Worm (Caenorhabditis elegans) whole organism, L1 larva: Measurements from ENCODE around the gene C32A9.1.

Experiments used
- C34B4.2 ChIP-seq: sonication (generic microtip); optimal IDR thresholded peaks from 2 replicates; lab custom pipeline; 2017; ENCODE audit warnings: mild to moderate bottlenecking, missing genetic modification characterization, missing compliant biosample characterization
- aly-2 ChIP-seq: fragments of 150-350 bp; optimal IDR thresholded peaks from 2 replicates; lab custom pipeline; 2014; ENCODE audit warnings: missing biosample characterization, missing genetic modification characterization
- efl-1 ChIP-seq, 4 experiments: fragments of 150-350 bp; optimal IDR thresholded peaks in 3 of 4; peaks in 1 of 4; 1 replicate in 1 of 4; 2 replicates in 3 of 4; lab custom pipeline; 2014; ENCODE audit warnings: missing biosample characterization in 2 of 4, missing genetic modification characterization in 2 of 4, missing genetic modification reagents in 2 of 4
- jun-1 ChIP-seq: fragments of 150-350 bp; optimal IDR thresholded peaks from 2 replicates; lab custom pipeline; 2014; ENCODE audit warnings: missing biosample characterization, missing genetic modification reagents, missing genetic modification characterization
- nhr-19 ChIP-seq: fragments of 200-800 bp; sonication (Bioruptor generic); conservative IDR thresholded peaks from 2 replicates; pipeline ENCODE4 v1.3.6; 2022; ENCODE audit warnings: missing genetic modification characterization, missing compliant biosample characterization
- nhr-237 ChIP-seq: fragments of 150-350 bp; optimal IDR thresholded peaks from 2 replicates; lab custom pipeline; 2014; ENCODE audit warnings: missing biosample characterization, missing genetic modification characterization
- nhr-76 ChIP-seq: sonication (generic microtip); optimal IDR thresholded peaks from 2 replicates; lab custom pipeline; 2017; ENCODE audit warnings: missing biosample characterization, missing genetic modification characterization
- snpc-4 ChIP-seq: fragments of 150-350 bp; optimal IDR thresholded peaks from 2 replicates; lab custom pipeline; 2014; ENCODE audit warnings: missing biosample characterization, missing genetic modification characterization

DNA sequence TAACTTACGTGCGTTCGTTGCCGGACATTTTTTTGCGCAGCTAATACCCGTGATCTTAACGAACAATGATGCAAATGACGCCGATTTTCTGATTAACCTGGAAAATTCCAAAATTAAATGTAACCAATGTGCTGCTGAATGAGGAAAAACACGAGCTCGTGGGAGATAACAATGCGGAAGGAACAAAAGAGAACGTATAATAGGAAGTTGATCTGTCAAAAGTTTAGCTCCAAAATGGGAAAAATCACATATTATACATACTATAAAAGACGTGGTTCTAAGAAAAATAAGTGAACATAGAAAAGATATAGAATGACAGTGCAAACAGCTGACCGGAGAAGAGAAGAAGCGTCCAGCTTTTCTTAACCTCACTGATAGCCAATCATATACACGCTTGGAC, 7.2 kb downstream of the C32A9.1 start, which contains the start of gene C14H10.2:
- TF ChIP-seq nhr-76 (tag; lab: Kevin White, UChicago) (no peak), nhr-19 (GFP tag; lab: Robert Waterston, UW) (no peak), snpc-4 (tag; lab: Kevin White, UChicago) (no peak), jun-1 (tag; lab: Kevin White, UChicago) (no peak), nhr-237 (no peak), C34B4.2 (no peak), aly-2 (tag; lab: Kevin White, UChicago) (no peak), efl-1 (optimal IDR thresholded peaks at IDR 0.05; lab: Kevin White, UChicago) (no peak), efl-1 (GFP tag; optimal IDR thresholded peaks at IDR 0.05 in 1 of 2; lab: Kevin White, UChicago) (no peak)
